Worm (Caenorhabditis elegans): ENCODE data around the gene nhr-203.

DNA sequence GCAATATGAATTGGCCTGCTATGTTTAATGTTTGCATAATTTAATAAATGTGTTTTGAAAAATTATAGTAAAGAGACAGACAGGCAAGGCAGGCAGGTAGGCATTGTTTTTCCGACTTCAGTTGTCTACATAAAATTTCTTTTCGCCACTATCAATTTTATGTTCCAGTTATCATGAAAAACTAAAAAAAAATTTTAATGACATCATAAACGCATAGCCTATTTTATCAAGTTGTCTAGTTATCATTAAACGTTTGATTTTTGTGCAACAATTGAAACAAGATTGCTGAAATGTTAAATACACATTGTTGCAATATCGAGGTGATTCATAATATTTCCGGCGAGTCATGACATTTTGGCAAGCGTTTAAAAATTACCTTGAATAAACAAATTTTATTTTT is 44.5 kb upstream of the nhr-203 start:
- TF ChIP-seq dao-5 (tag; optimal IDR thresholded peaks at IDR 0.05): no peak
- no peak for TF ChIP-seq him-1 (tag; optimal IDR thresholded peaks at IDR 0.05)
- no peak for TF ChIP-seq W03F9.2 (tag; optimal IDR thresholded peaks at IDR 0.05)

Data from whole organism, L4/young adult.